Worm (Caenorhabditis elegans) whole organism, late embryonic: ENCODE measurements around the gene F14D7.6.
"Not testable (repeated sequence)": the region's sequence is repeated elsewhere in the genome, so short reads cannot be mapped to it uniquely, and the experiment has no call there.

Experiments
- C08G9.2 ChIP-seq: sonication (generic microtip); optimal IDR thresholded peaks from 2 replicates; lab custom pipeline; 2016; ENCODE audit warnings: mild to moderate bottlenecking, missing genetic modification characterization, moderate library complexity, missing compliant biosample characterization
- C38D4.7 ChIP-seq: fragments of 200-800 bp; sonication (Bioruptor generic); optimal IDR thresholded peaks from 2 replicates; lab custom pipeline; 2018; ENCODE audit warnings: mild to moderate bottlenecking, missing genetic modification characterization, moderate library complexity, missing compliant biosample characterization
- F13H6.1 ChIP-seq: sonication (generic microtip); optimal IDR thresholded peaks from 2 replicates; lab custom pipeline; 2016; ENCODE audit warnings: missing genetic modification characterization, missing compliant biosample characterization
- K09A11.1 ChIP-seq: sonication (generic microtip); optimal IDR thresholded peaks from 2 replicates; lab custom pipeline; 2017; ENCODE audit warnings: antibody characterized with exemption, mild to moderate bottlenecking, missing genetic modification characterization, missing compliant biosample characterization; ENCODE audit not compliant: insufficient read depth
- T23F11.4 ChIP-seq: fragments of 200-800 bp; sonication (Bioruptor generic); optimal IDR thresholded peaks from 2 replicates; lab custom pipeline; 2018; ENCODE audit warnings: mild to moderate bottlenecking, missing genetic modification characterization, missing compliant biosample characterization
- ahr-1 ChIP-seq: sonication (generic microtip); optimal IDR thresholded peaks from 2 replicates; lab custom pipeline; 2016; ENCODE audit warnings: missing genetic modification characterization, missing compliant biosample characterization
- ceh-14 ChIP-seq: sonication (generic microtip); optimal IDR thresholded peaks from 2 replicates; lab custom pipeline; 2016; ENCODE audit warnings: missing genotype, missing genetic modification characterization, missing compliant biosample characterization
- ceh-18 ChIP-seq: sonication (generic microtip); optimal IDR thresholded peaks from 2 replicates; lab custom pipeline; 2016; ENCODE audit warnings: missing genetic modification characterization, missing compliant biosample characterization
- ceh-19 ChIP-seq: fragments of 200-800 bp; sonication (Bioruptor generic); optimal IDR thresholded peaks from 2 replicates; lab custom pipeline; 2018; ENCODE audit warnings: mild to moderate bottlenecking, missing genetic modification characterization, missing compliant biosample characterization
- ceh-2 ChIP-seq: sonication (generic microtip); optimal IDR thresholded peaks from 2 replicates; lab custom pipeline; 2016; ENCODE audit warnings: missing genotype, missing genetic modification characterization, missing compliant biosample characterization
- ceh-34 ChIP-seq: sonication (generic microtip); optimal IDR thresholded peaks from 2 replicates; lab custom pipeline; 2016; ENCODE audit warnings: mild to moderate bottlenecking, missing genetic modification characterization, missing compliant biosample characterization
- ceh-45 ChIP-seq: fragments of 200-800 bp; sonication (Bioruptor generic); IDR thresholded peaks from 2 replicates; pipeline ENCODE4 v1.3.6; 2022; ENCODE audit warnings: missing genetic modification reagents, missing genetic modification characterization, missing compliant biosample characterization
- ceh-6 ChIP-seq: fragments of 200-800 bp; sonication (Bioruptor generic); optimal IDR thresholded peaks from 2 replicates; lab custom pipeline; 2018; ENCODE audit warnings: mild to moderate bottlenecking, missing genetic modification characterization, missing compliant biosample characterization
- ceh-9 ChIP-seq: sonication (generic microtip); optimal IDR thresholded peaks from 2 replicates; lab custom pipeline; 2016; ENCODE audit warnings: mild to moderate bottlenecking, missing genetic modification characterization, inconsistent platforms, missing compliant biosample characterization
- che-1 ChIP-seq: sonication (generic microtip); optimal IDR thresholded peaks from 2 replicates; lab custom pipeline; 2016; ENCODE audit warnings: mild to moderate bottlenecking, missing genetic modification characterization, missing compliant biosample characterization
- dmd-4 ChIP-seq: sonication (generic microtip); optimal IDR thresholded peaks from 2 replicates; lab custom pipeline; 2016; ENCODE audit warnings: borderline replicate concordance, missing genetic modification characterization, missing compliant biosample characterization
- elt-4 ChIP-seq: sonication (generic microtip); optimal IDR thresholded peaks from 2 replicates; lab custom pipeline; 2016; ENCODE audit warnings: missing genetic modification characterization, missing compliant biosample characterization
- ets-4 ChIP-seq: sonication (generic microtip); optimal IDR thresholded peaks from 2 replicates; lab custom pipeline; 2016; ENCODE audit warnings: missing genetic modification characterization, missing compliant biosample characterization
- eyg-1 ChIP-seq: sonication (generic microtip); optimal IDR thresholded peaks from 2 replicates; lab custom pipeline; 2016; ENCODE audit warnings: missing genotype, missing genetic modification characterization, missing compliant biosample characterization
- fax-1 ChIP-seq: sonication (generic microtip); optimal IDR thresholded peaks from 2 replicates; lab custom pipeline; 2016; ENCODE audit warnings: missing genotype, missing genetic modification characterization, missing compliant biosample characterization
- fkh-6 ChIP-seq: sonication (generic microtip); optimal IDR thresholded peaks from 2 replicates; lab custom pipeline; 2016; ENCODE audit warnings: missing genetic modification characterization, missing compliant biosample characterization
- hlh-13 ChIP-seq: fragments of 200-800 bp; sonication (Bioruptor generic); optimal IDR thresholded peaks from 2 replicates; lab custom pipeline; 2018; ENCODE audit warnings: mild to moderate bottlenecking, missing genetic modification characterization, missing compliant biosample characterization
- hlh-15 ChIP-seq: sonication (generic microtip); optimal IDR thresholded peaks from 2 replicates; lab custom pipeline; 2016; ENCODE audit warnings: missing genetic modification characterization, missing compliant biosample characterization
- lin-11 ChIP-seq: fragments of 200-800 bp; sonication (Bioruptor generic); optimal IDR thresholded peaks from 2 replicates; lab custom pipeline; 2018; ENCODE audit warnings: mild to moderate bottlenecking, missing genetic modification characterization, missing compliant biosample characterization
- odd-2 ChIP-seq: sonication (generic microtip); optimal IDR thresholded peaks from 2 replicates; lab custom pipeline; 2017; ENCODE audit warnings: antibody characterized with exemption, mild to moderate bottlenecking, missing genetic modification characterization, missing compliant biosample characterization
- pag-3 ChIP-seq: sonication (generic microtip); optimal IDR thresholded peaks from 2 replicates; lab custom pipeline; 2016; ENCODE audit warnings: missing compliant biosample characterization, missing genetic modification characterization, borderline replicate concordance
- pat-9 ChIP-seq: fragments of 200-800 bp; sonication (Bioruptor generic); optimal IDR thresholded peaks from 2 replicates; lab custom pipeline; 2018; ENCODE audit warnings: mild to moderate bottlenecking, missing genetic modification characterization, moderate library complexity, missing compliant biosample characterization
- pqm-1 ChIP-seq: sonication (generic microtip); optimal IDR thresholded peaks from 2 replicates; lab custom pipeline; 2016; ENCODE audit warnings: missing genetic modification characterization, missing compliant biosample characterization
- pros-1 ChIP-seq: fragments of 150-350 bp; optimal IDR thresholded peaks from 2 replicates; lab custom pipeline; 2014; ENCODE audit warnings: missing biosample characterization, missing genetic modification reagents, missing genetic modification characterization
- sdc-2 ChIP-seq: sonication (generic microtip); optimal IDR thresholded peaks from 2 replicates; lab custom pipeline; 2016; ENCODE audit warnings: missing genotype, missing genetic modification characterization, missing compliant biosample characterization
- syd-9 ChIP-seq: sonication (generic microtip); optimal IDR thresholded peaks from 2 replicates; lab custom pipeline; 2016; ENCODE audit warnings: mild to moderate bottlenecking, missing genetic modification characterization, moderate library complexity, missing compliant biosample characterization
- tbx-7 ChIP-seq: sonication (generic microtip); optimal IDR thresholded peaks from 2 replicates; lab custom pipeline; 2016; ENCODE audit warnings: missing genotype, missing genetic modification characterization, missing compliant biosample characterization

Gene F14D7.6

ce11 chrV:14299569-14300064, 1.6 kb upstream of the F14D7.6 start, which contains the start of the genes spig-3 and F14D7.12:
TSS of gene spig-3 (minus strand) at chrV:14299669.
TSS of gene F14D7.12 (plus strand) at chrV:14300014.
- no peak for TF ChIP-seq C38D4.7 (GFP tag; lab: Kevin White, UChicago)
- no peak for TF ChIP-seq fax-1
- TF ChIP-seq eyg-1: no peak
- TF ChIP-seq elt-4 (tag; lab: Kevin White, UChicago): no peak
- TF ChIP-seq lin-11 (tag; lab: Kevin White, UChicago): no peak
- TF ChIP-seq sdc-2: no peak
- TF ChIP-seq pat-9: no peak
- no peak for TF ChIP-seq dmd-4 (tag; lab: Kevin White, UChicago)
- no peak for TF ChIP-seq ceh-18 (tag; lab: Kevin White, UChicago)

DNA sequence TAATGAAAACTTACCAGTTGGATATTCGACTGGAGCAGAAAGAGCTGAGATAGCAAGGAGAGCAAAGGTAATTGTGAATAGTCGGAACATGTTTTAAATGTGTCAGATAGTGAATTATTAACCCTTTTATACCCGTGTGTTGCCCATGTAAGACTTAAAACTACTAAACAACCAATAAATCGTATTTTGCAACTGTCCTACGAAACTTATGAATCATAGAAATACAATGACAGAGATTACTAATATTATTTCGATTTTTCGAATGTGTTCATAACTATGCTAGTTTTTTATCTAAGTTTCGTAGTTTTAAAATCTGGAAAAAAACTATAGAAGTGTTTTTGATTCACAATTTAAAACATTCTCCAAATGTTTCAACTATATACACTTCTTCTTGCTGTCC, 5.6 kb downstream of the F14D7.6 start, which contains the start of gene spig-4:
Gene spig-4 (minus strand): TSS at position 101 of the 400 bp plus-strand sequence.
- not testable (repeated sequence) for TF ChIP-seq ceh-19; odd-2 (tag; lab: Kevin White, UChicago); che-1

DNA sequence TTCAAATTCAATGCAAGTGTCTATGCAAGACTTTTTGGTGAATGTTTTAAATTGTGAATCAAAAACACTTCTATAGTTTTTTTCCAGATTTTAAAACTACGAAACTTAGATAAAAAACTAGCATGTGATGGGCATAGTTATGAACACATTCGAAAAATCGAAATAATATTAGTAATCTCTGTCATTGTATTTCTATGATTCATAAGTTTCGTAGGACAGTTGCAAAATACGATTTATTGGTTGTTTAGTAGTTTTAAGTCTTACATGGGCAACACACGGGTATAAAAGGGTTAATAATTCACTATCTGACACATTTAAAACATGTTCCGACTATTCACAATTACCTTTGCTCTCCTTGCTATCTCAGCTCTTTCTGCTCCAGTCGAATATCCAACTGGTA, 7.0 kb downstream of the F14D7.6 start, which contains the start of gene spig-5:
Gene spig-5 (plus strand): TSS at position 301 of the 400 bp plus-strand sequence.
- TF ChIP-seq tbx-7; ceh-34; fkh-6 (tag; lab: Kevin White, UChicago): not testable (repeated sequence)

DNA sequence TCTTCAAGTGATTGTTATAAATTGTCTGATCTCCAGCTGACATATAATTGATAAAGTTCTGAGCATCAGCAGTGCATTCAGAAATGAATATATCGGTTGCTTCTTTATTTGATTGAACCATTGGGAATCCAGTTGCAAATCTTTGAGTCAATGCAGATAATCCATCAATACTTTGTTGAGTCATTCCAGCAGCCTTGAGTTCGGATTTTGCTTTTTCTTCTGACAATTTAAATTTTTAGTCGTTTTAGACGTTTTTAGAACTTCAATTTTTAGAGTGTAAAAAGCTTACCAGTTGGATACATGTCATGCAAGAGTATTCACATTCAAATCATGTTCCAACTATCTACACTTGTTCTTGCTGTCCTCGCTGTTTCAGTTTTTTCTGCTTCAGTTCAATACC, 8.4 kb downstream of the F14D7.6 start, which contains the start of gene F14D7.14:
Gene F14D7.14 (plus strand): TSS at position 301 of the 400 bp plus-strand sequence.
- TF ChIP-seq hlh-15 (tag; lab: Kevin White, UChicago); tbx-7; ceh-14 (tag; lab: Kevin White, UChicago): not testable (repeated sequence)

DNA sequence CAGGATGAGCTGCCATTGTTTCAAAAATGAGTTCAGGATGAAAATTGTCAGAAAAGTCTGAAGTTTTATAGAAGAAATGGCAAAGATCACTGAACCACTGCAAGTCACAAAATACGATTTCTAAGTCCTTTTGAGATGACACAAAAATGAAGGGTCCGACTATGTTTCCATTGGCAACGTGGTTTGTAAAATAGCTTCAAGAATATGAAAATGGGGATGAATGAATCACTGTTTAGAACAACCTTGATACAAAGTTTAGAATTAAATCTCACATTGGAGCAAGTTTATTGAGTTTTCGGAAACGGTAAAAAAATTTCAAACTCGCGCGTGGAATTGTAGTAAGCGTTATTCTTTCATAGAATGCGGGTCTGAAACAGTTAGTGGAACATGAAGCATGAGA, 9.9 kb downstream of the F14D7.6 start, which contains the start of gene ddn-3:
Gene ddn-3 (minus strand): TSS at position 101 of the 400 bp plus-strand sequence.
- no peak for TF ChIP-seq ceh-2 (tag; lab: Kevin White, UChicago)
- TF ChIP-seq ceh-45 (GFP tag; lab: Robert Waterston, UW): no peak
- no peak for TF ChIP-seq C08G9.2
- no peak for TF ChIP-seq pqm-1 (tag; lab: Kevin White, UChicago)
- no peak for TF ChIP-seq pros-1 (tag; lab: Kevin White, UChicago)
- TF ChIP-seq ceh-18 (tag; lab: Kevin White, UChicago): no peak
- TF ChIP-seq T23F11.4 (GFP tag; lab: Kevin White, UChicago): no peak
- no peak for TF ChIP-seq K09A11.1
- TF ChIP-seq ceh-9: no peak
- no peak for TF ChIP-seq ceh-6 (GFP tag; lab: Kevin White, UChicago)
- no peak for TF ChIP-seq fkh-6 (tag; lab: Kevin White, UChicago)
- TF ChIP-seq ahr-1 (tag; lab: Kevin White, UChicago): no peak
- no peak for TF ChIP-seq F13H6.1 (tag; lab: Kevin White, UChicago)
- TF ChIP-seq pag-3 (tag; lab: Kevin White, UChicago): no peak
- no peak for TF ChIP-seq ets-4 (tag; lab: Kevin White, UChicago)
- no peak for TF ChIP-seq eyg-1
- no peak for TF ChIP-seq che-1
- TF ChIP-seq syd-9 (tag; lab: Kevin White, UChicago): no peak
- TF ChIP-seq hlh-13 (GFP tag; lab: Kevin White, UChicago): no peak
